Fruit fly (Drosophila melanogaster) whole organism, adult: Measurements from ENCODE around the gene RpL30.

ENCODE experiments used
- cic ChIP-seq: fragments of 200-800 bp; sonication (Bioruptor generic); optimal IDR thresholded peaks from 2 replicates; lab custom pipeline; 2017; ENCODE audit warnings: missing biosample characterization, mild to moderate bottlenecking, missing genetic modification characterization, moderate library complexity
- kay ChIP-seq: fragments of 200-800 bp; sonication (Bioruptor generic); peaks from one replicate; lab custom pipeline; 2016; ENCODE audit warnings: missing biosample characterization, missing genetic modification characterization, borderline replicate concordance

- TF ChIP-seq kay (GFP tag; lab: Kevin White, UChicago) (no peak), cic (GFP tag; lab: Kevin White, UChicago) (peak; percentile 13)
Observed at dm6 chr2L:18968370-18969105, 40.6 kb downstream of the RpL30 start, which contains the start of the genes Nak and Tango6.
